Worm (Caenorhabditis elegans) whole organism, young adult: ENCODE measurements around the gene aakg-1.

ENCODE experiments used
- B0019.2 ChIP-seq: fragments of 200-800 bp; sonication (Bioruptor generic); conservative IDR thresholded peaks from 2 replicates; pipeline ENCODE4 v1.3.6; 2022; ENCODE audit warnings: missing genetic modification reagents, missing genetic modification characterization, missing compliant biosample characterization
- B0261.1 ChIP-seq: sonication (generic microtip); optimal IDR thresholded peaks from 2 replicates; lab custom pipeline; 2016; ENCODE audit warnings: mild to moderate bottlenecking, missing genetic modification characterization, moderate library complexity, missing compliant biosample characterization
- F10E7.11 ChIP-seq: sonication (generic microtip); optimal IDR thresholded peaks from 2 replicates; lab custom pipeline; 2017; ENCODE audit warnings: mild to moderate bottlenecking, missing genetic modification characterization, moderate library complexity, missing compliant biosample characterization
- F23B12.7 ChIP-seq: sonication (generic microtip); optimal IDR thresholded peaks from 2 replicates; lab custom pipeline; 2017; ENCODE audit warnings: missing genetic modification characterization, mild to moderate bottlenecking, missing compliant biosample characterization, antibody characterized with exemption, moderate library complexity; ENCODE audit not compliant: insufficient read depth
- F39B2.1 ChIP-seq: fragments of 200-800 bp; sonication (Bioruptor generic); IDR thresholded peaks from 2 replicates; pipeline ENCODE4 v1.3.6; 2022; ENCODE audit warnings: missing genetic modification reagents, missing genetic modification characterization, missing compliant biosample characterization
- F52B5.7 ChIP-seq: sonication (generic microtip); optimal IDR thresholded peaks from 2 replicates; lab custom pipeline; 2016; ENCODE audit warnings: mild to moderate bottlenecking, missing genetic modification characterization, missing compliant biosample characterization
- T07F8.4 ChIP-seq: sonication (generic microtip); optimal IDR thresholded peaks from 2 replicates; lab custom pipeline; 2016; ENCODE audit warnings: mild to moderate bottlenecking, missing genetic modification characterization, moderate library complexity, missing compliant biosample characterization
- Y67H2A.10 ChIP-seq: fragments of 200-800 bp; sonication (Bioruptor generic); conservative IDR thresholded peaks from 2 replicates; pipeline ENCODE4 v1.3.6; 2022; ENCODE audit warnings: missing genetic modification reagents, missing genetic modification characterization, missing compliant biosample characterization
- ZK185.1 ChIP-seq: sonication (generic microtip); optimal IDR thresholded peaks from 2 replicates; lab custom pipeline; 2016; ENCODE audit warnings: mild to moderate bottlenecking, missing genetic modification characterization, missing compliant biosample characterization; ENCODE audit not compliant: poor library complexity, severe bottlenecking
- akir-1 ChIP-seq: fragments of 200-800 bp; sonication (Bioruptor generic); optimal IDR thresholded peaks from 2 replicates; lab custom pipeline; 2018; ENCODE audit warnings: mild to moderate bottlenecking, missing genetic modification characterization, moderate library complexity, missing compliant biosample characterization
- ama-1 ChIP-seq, 3 experiments: fragments of 150-350 bp in 1 of 3; sonication (generic microtip) in 2 of 3; optimal IDR thresholded peaks; 2 replicates each; lab custom pipeline; 2014 to 2018; ENCODE audit warnings: missing biosample characterization in 2 of 3, missing genetic modification characterization in 2 of 3, missing genetic modification reagents in 2 of 3
- aptf-2 ChIP-seq: fragments of 200-800 bp; sonication (Bioruptor generic); conservative IDR thresholded peaks from 2 replicates; pipeline ENCODE4 v1.3.6; 2022; ENCODE audit warnings: missing genetic modification reagents, missing genetic modification characterization, missing compliant biosample characterization
- atf-7 ChIP-seq: sonication (generic microtip); optimal IDR thresholded peaks from 2 replicates; lab custom pipeline; 2017; ENCODE audit warnings: mild to moderate bottlenecking, missing genetic modification characterization, missing compliant biosample characterization
- attf-3 ChIP-seq: fragments of 200-800 bp; sonication (Bioruptor generic); conservative IDR thresholded peaks from 2 replicates; pipeline ENCODE4 v1.3.6; 2022; ENCODE audit warnings: missing genetic modification reagents, missing genetic modification characterization, missing compliant biosample characterization
- attf-6 ChIP-seq: fragments of 200-800 bp; sonication (Bioruptor generic); IDR thresholded peaks from 2 replicates; pipeline ENCODE4 v1.3.6; 2022; ENCODE audit warnings: missing genetic modification reagents, missing genetic modification characterization, missing compliant biosample characterization
- bed-2 ChIP-seq: fragments of 200-800 bp; sonication (Bioruptor generic); IDR thresholded peaks from 2 replicates; pipeline ENCODE4 v1.3.6; 2022; ENCODE audit warnings: missing genetic modification reagents, missing genetic modification characterization, missing compliant biosample characterization
- ccch-3 ChIP-seq: fragments of 200-800 bp; sonication (Bioruptor generic); optimal IDR thresholded peaks from 2 replicates; lab custom pipeline; 2018; ENCODE audit warnings: mild to moderate bottlenecking, missing genetic modification characterization, missing compliant biosample characterization
- cebp-1 ChIP-seq, 2 experiments: fragments of 200-800 bp in 1 of 2; sonication (Bioruptor generic) in 1 of 2; sonication (generic microtip) in 1 of 2; IDR thresholded peaks in 1 of 2; optimal IDR thresholded peaks in 1 of 2; 2 replicates each; pipeline versions ENCODE4 v1.3.6 to Lab custom; 2017 to 2022; ENCODE audit warnings: missing compliant biosample characterization in 2 of 2, missing genetic modification characterization in 2 of 2, mild to moderate bottlenecking in 1 of 2, missing genetic modification reagents in 1 of 2, moderate library complexity in 1 of 2
- die-1 ChIP-seq: sonication (generic microtip); optimal IDR thresholded peaks from 2 replicates; lab custom pipeline; 2016; ENCODE audit warnings: missing genotype, mild to moderate bottlenecking, missing genetic modification characterization, missing compliant biosample characterization
- dox-1 ChIP-seq: fragments of 200-800 bp; sonication (Bioruptor generic); IDR thresholded peaks from 2 replicates; pipeline ENCODE4 v1.3.6; 2022; ENCODE audit warnings: missing genetic modification reagents, missing genetic modification characterization, missing compliant biosample characterization
- dpl-1 ChIP-seq: fragments of 150-350 bp; optimal IDR thresholded peaks from 2 replicates; lab custom pipeline; 2014; ENCODE audit warnings: missing biosample characterization, missing genetic modification reagents, missing genetic modification characterization
- egl-44 ChIP-seq: fragments of 200-800 bp; sonication (Bioruptor generic); IDR thresholded peaks from 2 replicates; pipeline ENCODE4 v1.3.6; 2022; ENCODE audit warnings: missing genetic modification reagents, missing genetic modification characterization, missing compliant biosample characterization
- ekl-4 ChIP-seq: fragments of 200-800 bp; sonication (Bioruptor generic); IDR thresholded peaks from 2 replicates; pipeline ENCODE4 v1.3.6; 2022; ENCODE audit warnings: missing genetic modification reagents, missing genetic modification characterization, missing compliant biosample characterization
- him-1 ChIP-seq: sonication (generic microtip); optimal IDR thresholded peaks from 2 replicates; lab custom pipeline; 2016; ENCODE audit warnings: missing genotype, missing genetic modification reagents, missing genetic modification characterization, missing compliant biosample characterization
- hmg-1.2 ChIP-seq: fragments of 200-800 bp; sonication (Bioruptor generic); IDR thresholded peaks from 2 replicates; pipeline ENCODE4 v1.3.6; 2022; ENCODE audit warnings: missing genetic modification reagents, missing genetic modification characterization, missing compliant biosample characterization
- hmg-20 ChIP-seq: fragments of 200-800 bp; sonication (Bioruptor generic); IDR thresholded peaks from 2 replicates; pipeline ENCODE4 v1.3.6; 2022; ENCODE audit warnings: missing genetic modification reagents, missing genetic modification characterization, missing compliant biosample characterization
- hsf-1 ChIP-seq: fragments of 200-800 bp; sonication (Bioruptor generic); IDR thresholded peaks from 2 replicates; pipeline ENCODE4 v1.3.6; 2022; ENCODE audit warnings: missing genetic modification reagents, missing genetic modification characterization, missing compliant biosample characterization
- let-526 ChIP-seq: fragments of 200-800 bp; sonication (Bioruptor generic); IDR thresholded peaks from 2 replicates; pipeline ENCODE4 v1.3.6; 2022; ENCODE audit warnings: missing genetic modification reagents, missing genetic modification characterization, missing compliant biosample characterization
- let-607 ChIP-seq, 2 experiments: fragments of 200-800 bp in 1 of 2; sonication (Bioruptor generic) in 1 of 2; sonication (generic microtip) in 1 of 2; optimal IDR thresholded peaks; 2 replicates each; lab custom pipeline; 2016 to 2018; ENCODE audit warnings: mild to moderate bottlenecking in 2 of 2, missing compliant biosample characterization in 2 of 2, missing genetic modification characterization in 2 of 2, moderate library complexity in 2 of 2, missing genotype in 1 of 2
- lin-35 ChIP-seq, 3 experiments: fragments of 150-350 bp in 2 of 3; sonication (generic microtip) in 1 of 3; optimal IDR thresholded peaks; 2 replicates each; lab custom pipeline; 2014 to 2018; ENCODE audit warnings: missing biosample characterization in 3 of 3, missing genetic modification characterization in 3 of 3, missing genetic modification reagents in 3 of 3
- lin-54 ChIP-seq: fragments of 200-800 bp; sonication (Bioruptor generic); optimal IDR thresholded peaks from 2 replicates; lab custom pipeline; 2018; ENCODE audit warnings: mild to moderate bottlenecking, missing genetic modification characterization, missing compliant biosample characterization
- lsl-1 ChIP-seq: fragments of 200-800 bp; sonication (Bioruptor generic); optimal IDR thresholded peaks from 2 replicates; lab custom pipeline; 2018; ENCODE audit warnings: mild to moderate bottlenecking, missing genetic modification characterization, moderate library complexity, missing compliant biosample characterization
- madf-3 ChIP-seq: fragments of 200-800 bp; sonication (Bioruptor generic); IDR thresholded peaks from 2 replicates; pipeline ENCODE4 v1.3.6; 2022; ENCODE audit warnings: missing genetic modification reagents, missing genetic modification characterization, missing compliant biosample characterization
- madf-8 ChIP-seq: fragments of 200-800 bp; sonication (Bioruptor generic); conservative IDR thresholded peaks from 2 replicates; pipeline ENCODE4 v1.3.6; 2022; ENCODE audit warnings: missing genetic modification reagents, missing genetic modification characterization, missing compliant biosample characterization
- mxl-1 ChIP-seq: sonication (generic microtip); optimal IDR thresholded peaks from 2 replicates; lab custom pipeline; 2016; ENCODE audit warnings: missing genetic modification characterization, missing compliant biosample characterization
- nfya-2 ChIP-seq: fragments of 200-800 bp; sonication (Bioruptor generic); IDR thresholded peaks from 2 replicates; pipeline ENCODE4 v1.3.6; 2022; ENCODE audit warnings: missing genetic modification reagents, missing genetic modification characterization, missing compliant biosample characterization
- nhr-90 ChIP-seq: sonication (generic microtip); optimal IDR thresholded peaks from 2 replicates; lab custom pipeline; 2016; ENCODE audit warnings: missing genotype, mild to moderate bottlenecking, missing genetic modification characterization, missing compliant biosample characterization
- pha-4 ChIP-seq: fragments of 150-350 bp; sonication (generic microtip); optimal IDR thresholded peaks from 2 replicates; lab custom pipeline; 2014; ENCODE audit warnings: missing biosample characterization, missing genetic modification reagents, missing genetic modification characterization
- rcor-1 ChIP-seq: fragments of 200-800 bp; sonication (Bioruptor generic); IDR thresholded peaks from 2 replicates; pipeline ENCODE4 v1.3.6; 2022; ENCODE audit warnings: missing genetic modification reagents, missing genetic modification characterization, missing compliant biosample characterization
- rpc-1 ChIP-seq, 2 experiments: fragments of 150-350 bp in 1 of 2; sonication (generic microtip) in 1 of 2; optimal IDR thresholded peaks; 2 replicates each; lab custom pipeline; 2014 to 2018; ENCODE audit warnings: missing biosample characterization in 1 of 2, missing genetic modification characterization in 1 of 2, missing genetic modification reagents in 1 of 2, missing genotype in 1 of 2
- sdz-38 ChIP-seq: sonication (generic microtip); optimal IDR thresholded peaks from 2 replicates; lab custom pipeline; 2016; ENCODE audit warnings: missing genotype, missing genetic modification characterization, missing compliant biosample characterization
- tbx-9 ChIP-seq: sonication (generic microtip); optimal IDR thresholded peaks from 2 replicates; lab custom pipeline; 2016; ENCODE audit warnings: borderline replicate concordance, missing genetic modification characterization, inconsistent platforms, missing compliant biosample characterization
- xnd-1 ChIP-seq: sonication (generic microtip); optimal IDR thresholded peaks from 2 replicates; lab custom pipeline; 2016; ENCODE audit warnings: missing genotype, missing genetic modification reagents, missing genetic modification characterization, missing compliant biosample characterization
- zfh-2 ChIP-seq: fragments of 200-800 bp; sonication (Bioruptor generic); conservative IDR thresholded peaks from 2 replicates; pipeline ENCODE4 v1.3.6; 2022; ENCODE audit warnings: missing genetic modification reagents, missing genetic modification characterization, missing compliant biosample characterization
- ztf-18 ChIP-seq: sonication (generic microtip); optimal IDR thresholded peaks from 2 replicates; lab custom pipeline; 2016; ENCODE audit warnings: missing genotype, mild to moderate bottlenecking, missing genetic modification characterization, missing compliant biosample characterization
- ztf-26 ChIP-seq: sonication (generic microtip); optimal IDR thresholded peaks from 2 replicates; lab custom pipeline; 2017; ENCODE audit warnings: missing genetic modification characterization, missing compliant biosample characterization
- ztf-3 ChIP-seq: fragments of 200-800 bp; sonication (Bioruptor generic); optimal IDR thresholded peaks from 2 replicates; lab custom pipeline; 2018; ENCODE audit warnings: mild to moderate bottlenecking, missing genetic modification characterization, missing compliant biosample characterization

The aakg-1 gene

ce11 chrIII:12612519-12612935 lies 37.3 kb upstream of the aakg-1 start (continued):
- TF ChIP-seq Y67H2A.10 (GFP tag; lab: Robert Waterston, UW) (peak; percentile 77), die-1 (tag; lab: Kevin White, UChicago) (peak; percentile 74), madf-8 (GFP tag; lab: Robert Waterston, UW) (no peak), hsf-1 (GFP tag; lab: Robert Waterston, UW) (0 out of 2 replicates have a peak, but pooled peaks have one; percentile 74), ekl-4 (peak; percentile 94), attf-3 (GFP tag; lab: Robert Waterston, UW) (peak; percentile 46), ztf-3 (GFP tag; lab: Kevin White, UChicago) (peak; percentile 86), tbx-9 (tag; lab: Kevin White, UChicago) (no peak), dpl-1 (GFP tag; lab: Kevin White, UChicago) (no peak), rcor-1 (GFP tag; lab: Robert Waterston, UW) (peak; percentile 87), B0261.1 (tag; lab: Kevin White, UChicago) (peak; percentile 0), pha-4 (peak; percentile 99), ztf-18 (peak; percentile 49), dox-1 (peak; percentile 91), ccch-3 (GFP tag; lab: Kevin White, UChicago) (no peak), attf-6 (GFP tag; lab: Robert Waterston, UW) (no peak), egl-44 (0 out of 2 replicates have a peak, but pooled peaks have one; percentile 64), lin-35 (GFP tag; optimal IDR thresholded peaks at IDR 0.05; lab: Kevin White, UChicago) (peak in 2 of 3 experiments; percentile 62 to 93), bed-2 (GFP tag; lab: Robert Waterston, UW) (0 out of 2 replicates have a peak, but pooled peaks have one; percentile 9), hmg-1.2 (GFP tag; lab: Robert Waterston, UW) (peak; percentile 93), xnd-1 (tag; lab: Kevin White, UChicago) (no peak), akir-1 (GFP tag; lab: Kevin White, UChicago) (peak; percentile 82), cebp-1 (GFP tag; IDR thresholded peaks at IDR 0.05; lab: Robert Waterston, UW) (peak; percentile 66), cebp-1 (tag; optimal IDR thresholded peaks at IDR 0.05; lab: Kevin White, UChicago) (peak; percentile 94), nfya-2 (GFP tag; lab: Robert Waterston, UW) (no peak), lin-54 (GFP tag; lab: Kevin White, UChicago) (peak; percentile 78), ztf-26 (tag; lab: Kevin White, UChicago) (peak; percentile 93), ZK185.1 (tag; lab: Kevin White, UChicago) (peak; percentile 83), atf-7 (tag; lab: Kevin White, UChicago) (peak; percentile 97), madf-3 (GFP tag; lab: Robert Waterston, UW) (peak; percentile 94), aptf-2 (no peak), let-607 (tag; optimal IDR thresholded peaks at IDR 0.05; lab: Kevin White, UChicago) (peak; percentile 74 to 92), B0019.2 (GFP tag; lab: Robert Waterston, UW) (no peak), mxl-1 (tag; lab: Kevin White, UChicago) (no peak), nhr-90 (tag; lab: Kevin White, UChicago) (peak; percentile 78), F23B12.7 (tag; lab: Kevin White, UChicago) (no peak), him-1 (tag; lab: Kevin White, UChicago) (no peak), lsl-1 (GFP tag; lab: Kevin White, UChicago) (no peak), sdz-38 (tag; lab: Kevin White, UChicago) (no peak), F52B5.7 (tag; lab: Kevin White, UChicago) (peak; percentile 78), rpc-1 (optimal IDR thresholded peaks at IDR 0.05; lab: Kevin White, UChicago) (peak; percentile 17), rpc-1 (tag; optimal IDR thresholded peaks at IDR 0.05; lab: Kevin White, UChicago) (no peak), let-526 (GFP tag; lab: Robert Waterston, UW) (peak; percentile 95), hmg-20 (GFP tag; lab: Robert Waterston, UW) (0 out of 2 replicates have a peak, but pooled peaks have one; percentile 49), F39B2.1 (no peak), T07F8.4 (tag; lab: Kevin White, UChicago) (peak; percentile 9), zfh-2 (GFP tag; lab: Robert Waterston, UW) (peak; percentile 98), F10E7.11 (no peak), ama-1 (optimal IDR thresholded peaks at IDR 0.05; lab: Kevin White, UChicago) (no peak), ama-1 (GFP tag; optimal IDR thresholded peaks at IDR 0.05; lab: Kevin White, UChicago) (no peak)
